Worm (Caenorhabditis elegans): ENCODE data around the gene pam-1.

ce11 chrIV:7561614-7562142 lies 11.1 kb upstream of the pam-1 start, which contains the start of gene ima-3:
- TF ChIP-seq unc-62 (GFP tag; optimal IDR thresholded peaks at IDR 0.05) (no peak), unc-39 (tag; optimal IDR thresholded peaks at IDR 0.05) (no peak)

Data from whole organism, L2 larva.